Worm (Caenorhabditis elegans): ENCODE data around the gene srd-12.
A peak's percentile ranks its signal among the peaks of the same experiment; 100 is the strongest.

Gene srd-12

ce11 chrIV:5591134-5591533 lies 38.9 kb downstream of the srd-12 start (continued):
- peak; percentile 97 for TF ChIP-seq nhr-20 (tag; optimal IDR thresholded peaks at IDR 0.05)
- peak; percentile 67 for TF ChIP-seq ceh-88 (GFP tag; IDR thresholded peaks at IDR 0.05)
- no peak for TF ChIP-seq fkh-10 (GFP tag; optimal IDR thresholded peaks at IDR 0.05)
- peak; percentile 40 for TF ChIP-seq sup-37 (GFP tag; optimal IDR thresholded peaks at IDR 0.05)
- TF ChIP-seq nhr-77 (tag; optimal IDR thresholded peaks at IDR 0.05) = peak; percentile 42
- TF ChIP-seq nhr-76 (tag; optimal IDR thresholded peaks at IDR 0.05) = no peak
- TF ChIP-seq pax-3 (tag; optimal IDR thresholded peaks at IDR 0.05) = no peak
- TF ChIP-seq jun-1 (tag; optimal IDR thresholded peaks at IDR 0.05) = peak; percentile 22
- TF ChIP-seq ztf-4 (tag; optimal IDR thresholded peaks at IDR 0.05) = peak; percentile 23
- peak; percentile 100 for TF ChIP-seq nhr-85 (tag)
- TF ChIP-seq Y116A8C.19 (tag; optimal IDR thresholded peaks at IDR 0.05; ENCODE audit: borderline replicate concordance) = no peak
- TF ChIP-seq aly-2 (tag; optimal IDR thresholded peaks at IDR 0.05) = no peak
- TF ChIP-seq mdl-1 (tag; optimal IDR thresholded peaks at IDR 0.05) = peak in 1 of 2 experiments; percentile 96
- TF ChIP-seq lin-13 (GFP tag; optimal IDR thresholded peaks at IDR 0.05) = peak; percentile 82
- peak; percentile 44 for TF ChIP-seq ama-1 (optimal IDR thresholded peaks at IDR 0.05)
- peak; percentile 70 for TF ChIP-seq nhr-47 (tag; optimal IDR thresholded peaks at IDR 0.05)
- no peak for TF ChIP-seq ces-1 (GFP tag; optimal IDR thresholded peaks at IDR 0.05)
- peak; percentile 39 for TF ChIP-seq swsn-7 (tag; optimal IDR thresholded peaks at IDR 0.05)
- no peak for TF ChIP-seq hlh-17 (GFP tag; optimal IDR thresholded peaks at IDR 0.05; ENCODE audit: borderline replicate concordance)
- TF ChIP-seq unc-130 (tag; optimal IDR thresholded peaks at IDR 0.05) = peak; percentile 94
- TF ChIP-seq blmp-1 (tag; optimal IDR thresholded peaks at IDR 0.05) = peak; percentile 91
- no peak for TF ChIP-seq pqm-1 (tag; optimal IDR thresholded peaks at IDR 0.05)
- peak; percentile 60 for TF ChIP-seq grh-1 (GFP tag; IDR thresholded peaks at IDR 0.05)

- TF ChIP-seq lin-14 (GFP tag; optimal IDR thresholded peaks at IDR 0.05) = peak; percentile 74
- TF ChIP-seq dpl-1 (GFP tag; optimal IDR thresholded peaks at IDR 0.05) = peak in 1 of 3 experiments; percentile 5
- peak; percentile 6 for TF ChIP-seq blmp-1 (tag; optimal IDR thresholded peaks at IDR 0.05)
- peak; percentile 35 for TF ChIP-seq snu-23 (GFP tag; optimal IDR thresholded peaks at IDR 0.05)
- TF ChIP-seq vab-15 (tag; optimal IDR thresholded peaks at IDR 0.05) = no peak
- peak; percentile 26 for TF ChIP-seq tbx-2 (tag; optimal IDR thresholded peaks at IDR 0.05)
- peak; percentile 61 for TF ChIP-seq nhr-71 (tag; optimal IDR thresholded peaks at IDR 0.05)
- peak in 1 of 2 experiments; percentile 79 for TF ChIP-seq lin-35 (GFP tag; optimal IDR thresholded peaks at IDR 0.05)
- TF ChIP-seq egl-13 (tag; optimal IDR thresholded peaks at IDR 0.05) = no peak
- peak; percentile 56 for TF ChIP-seq skn-1 (tag; optimal IDR thresholded peaks at IDR 0.05)
- peak; percentile 40 to 70 for TF ChIP-seq lsy-2 (tag; optimal IDR thresholded peaks at IDR 0.05)
- TF ChIP-seq nhr-77 (tag; optimal IDR thresholded peaks at IDR 0.05) = peak; percentile 64
- TF ChIP-seq elt-3 (tag; optimal IDR thresholded peaks at IDR 0.05) = peak in 1 of 6 experiments; percentile 6
- no peak for TF ChIP-seq unc-130 (tag; optimal IDR thresholded peaks at IDR 0.05)
- no peak for TF ChIP-seq swsn-7 (tag; optimal IDR thresholded peaks at IDR 0.05)
- no peak for TF ChIP-seq mab-9 (GFP tag; IDR thresholded peaks at IDR 0.05)
- peak; percentile 11 for TF ChIP-seq rnt-1 (tag; optimal IDR thresholded peaks at IDR 0.05)
- peak; percentile 26 for TF ChIP-seq elt-2 (tag; optimal IDR thresholded peaks at IDR 0.05)
- peak; percentile 33 for TF ChIP-seq lin-13 (GFP tag; optimal IDR thresholded peaks at IDR 0.05)
- peak; percentile 31 for TF ChIP-seq mep-1 (tag; optimal IDR thresholded peaks at IDR 0.05)
- peak; percentile 61 for TF ChIP-seq nhr-20 (tag; optimal IDR thresholded peaks at IDR 0.05)
- TF ChIP-seq ceh-82 (tag; optimal IDR thresholded peaks at IDR 0.05) = peak in 1 of 3 experiments; percentile 28
- TF ChIP-seq egl-27 (tag; optimal IDR thresholded peaks at IDR 0.05) = no peak
- TF ChIP-seq nhr-85 (tag) = peak; percentile 65
- no peak for TF ChIP-seq pax-3 (tag; optimal IDR thresholded peaks at IDR 0.05)
- peak in 1 of 2 experiments; percentile 0 for TF ChIP-seq efl-1 (optimal IDR thresholded peaks at IDR 0.05)
- TF ChIP-seq efl-1 (GFP tag; optimal IDR thresholded peaks at IDR 0.05 in 1 of 2) = peak in 1 of 2 experiments; percentile 92
- no peak for TF ChIP-seq fkh-10 (GFP tag; optimal IDR thresholded peaks at IDR 0.05)
- peak in 1 of 2 experiments; percentile 64 for TF ChIP-seq mdl-1 (tag; optimal IDR thresholded peaks at IDR 0.05)
Measured at ce11 chrIV:5590120-5590519, 39.9 kb downstream of the srd-12 start.
